Worm (Caenorhabditis elegans) whole organism, L3 larva: ENCODE data around the gene fbxa-47.

Experiments
- R02D3.7 ChIP-seq: fragments of 150-350 bp; optimal IDR thresholded peaks from 2 replicates; lab custom pipeline; 2014; ENCODE audit warnings: missing biosample characterization, missing genetic modification characterization
- ama-1 ChIP-seq: fragments of 150-350 bp; optimal IDR thresholded peaks from 2 replicates; lab custom pipeline; 2018
- ceh-16 ChIP-seq: sonication (generic microtip); optimal IDR thresholded peaks from 2 replicates; lab custom pipeline; 2017; ENCODE audit warnings: missing biosample characterization, missing genetic modification characterization
- ceh-9 ChIP-seq: sonication (generic microtip); optimal IDR thresholded peaks from 2 replicates; lab custom pipeline; 2018; ENCODE audit warnings: missing biosample characterization, missing genetic modification characterization
- daf-12 ChIP-seq: fragments of 150-350 bp; optimal IDR thresholded peaks from 2 replicates; lab custom pipeline; 2014; ENCODE audit warnings: missing biosample characterization, missing genetic modification reagents, missing genetic modification characterization
- egl-27 ChIP-seq: sonication (generic microtip); optimal IDR thresholded peaks from 4 replicates; lab custom pipeline; 2017; ENCODE audit warnings: missing biosample characterization, missing genetic modification reagents, missing genetic modification characterization
- egl-5 ChIP-seq: fragments of 150-350 bp; optimal IDR thresholded peaks from 2 replicates; lab custom pipeline; 2017; ENCODE audit warnings: missing biosample characterization, missing genetic modification reagents, missing genetic modification characterization, inconsistent platforms
- elt-1 ChIP-seq: fragments of 150-350 bp; optimal IDR thresholded peaks from 2 replicates; lab custom pipeline; 2014; ENCODE audit warnings: missing biosample characterization, missing genetic modification characterization
- elt-2 ChIP-seq: sonication (generic microtip); optimal IDR thresholded peaks from 2 replicates; lab custom pipeline; 2016; ENCODE audit warnings: missing genetic modification reagents, mild to moderate bottlenecking, missing genetic modification characterization, missing compliant biosample characterization
- eor-1 ChIP-seq, 2 experiments: fragments of 150-350 bp; optimal IDR thresholded peaks; 2 replicates each; lab custom pipeline; 2014 to 2018; ENCODE audit warnings: missing biosample characterization in 2 of 2, missing genetic modification characterization in 2 of 2
- fkh-10 ChIP-seq: sonication (generic microtip); optimal IDR thresholded peaks from 2 replicates; lab custom pipeline; 2017; ENCODE audit warnings: missing biosample characterization, missing genetic modification reagents, missing genetic modification characterization
- fkh-2 ChIP-seq: fragments of 150-350 bp; optimal IDR thresholded peaks from 2 replicates; lab custom pipeline; 2014; ENCODE audit warnings: missing biosample characterization, missing genetic modification reagents, missing genetic modification characterization
- fos-1 ChIP-seq: fragments of 150-350 bp; optimal IDR thresholded peaks from 2 replicates; lab custom pipeline; 2014; ENCODE audit warnings: missing biosample characterization, missing genetic modification characterization
- jun-1 ChIP-seq: fragments of 150-350 bp; optimal IDR thresholded peaks from 2 replicates; lab custom pipeline; 2014; ENCODE audit warnings: missing biosample characterization, missing genetic modification reagents, missing genetic modification characterization
- lsy-12 ChIP-seq: sonication (generic microtip); optimal IDR thresholded peaks from 2 replicates; lab custom pipeline; 2016; ENCODE audit warnings: mild to moderate bottlenecking, missing genetic modification characterization, missing compliant biosample characterization
- mdl-1 ChIP-seq: fragments of 150-350 bp; optimal IDR thresholded peaks from 2 replicates; lab custom pipeline; 2014; ENCODE audit warnings: missing biosample characterization, missing genetic modification characterization
- mml-1 ChIP-seq: fragments of 150-350 bp; sonication (generic microtip); optimal IDR thresholded peaks from 3 replicates; lab custom pipeline; 2014; ENCODE audit warnings: missing biosample characterization, missing genetic modification characterization
- nfya-1 ChIP-seq: sonication (generic microtip); optimal IDR thresholded peaks from 2 replicates; lab custom pipeline; 2017; ENCODE audit warnings: missing genetic modification characterization, mild to moderate bottlenecking, missing compliant biosample characterization, antibody characterized with exemption, moderate library complexity; ENCODE audit not compliant: insufficient read depth
- nhr-12 ChIP-seq: fragments of 150-350 bp; optimal IDR thresholded peaks from 2 replicates; lab custom pipeline; 2014; ENCODE audit warnings: missing biosample characterization, missing genetic modification characterization
- nhr-23 ChIP-seq: fragments of 150-350 bp; optimal IDR thresholded peaks from 2 replicates; lab custom pipeline; 2014; ENCODE audit warnings: missing biosample characterization, missing genetic modification reagents, missing genetic modification characterization
- nhr-237 ChIP-seq: fragments of 150-350 bp; optimal IDR thresholded peaks from 2 replicates; lab custom pipeline; 2014; ENCODE audit warnings: missing biosample characterization, missing genetic modification characterization
- nhr-28 ChIP-seq: fragments of 150-350 bp; optimal IDR thresholded peaks from 2 replicates; lab custom pipeline; 2014; ENCODE audit warnings: missing biosample characterization, missing genetic modification characterization
- nhr-43 ChIP-seq: sonication (generic microtip); optimal IDR thresholded peaks from 2 replicates; lab custom pipeline; 2016; ENCODE audit warnings: mild to moderate bottlenecking, missing genetic modification characterization, missing compliant biosample characterization; ENCODE audit not compliant: poor library complexity, severe bottlenecking
- nhr-67 ChIP-seq: fragments of 150-350 bp; optimal IDR thresholded peaks from 2 replicates; lab custom pipeline; 2014; ENCODE audit warnings: missing biosample characterization, missing genetic modification characterization
- nhr-76 ChIP-seq: fragments of 150-350 bp; sonication (generic microtip); optimal IDR thresholded peaks from 5 replicates; lab custom pipeline; 2014; ENCODE audit warnings: missing biosample characterization, missing genetic modification characterization
- pha-4 ChIP-seq: fragments of 150-350 bp; optimal IDR thresholded peaks from 2 replicates; lab custom pipeline; 2014; ENCODE audit warnings: missing biosample characterization, missing genetic modification reagents, missing genetic modification characterization
- pqm-1 ChIP-seq: fragments of 150-350 bp; optimal IDR thresholded peaks from 2 replicates; lab custom pipeline; 2017; ENCODE audit warnings: missing biosample characterization, missing genetic modification characterization, inconsistent platforms
- sea-2 ChIP-seq: fragments of 150-350 bp; sonication (generic microtip); optimal IDR thresholded peaks from 4 replicates; lab custom pipeline; 2014; ENCODE audit warnings: missing biosample characterization, missing genetic modification reagents, missing genetic modification characterization
- skn-1 ChIP-seq: fragments of 150-350 bp; optimal IDR thresholded peaks from 2 replicates; lab custom pipeline; 2014; ENCODE audit warnings: missing biosample characterization, missing genetic modification characterization
- snpc-4 ChIP-seq: fragments of 150-350 bp; optimal IDR thresholded peaks from 2 replicates; lab custom pipeline; 2014; ENCODE audit warnings: missing biosample characterization, missing genetic modification characterization
- tbx-2 ChIP-seq: sonication (generic microtip); optimal IDR thresholded peaks from 2 replicates; lab custom pipeline; 2016; ENCODE audit warnings: mild to moderate bottlenecking, missing genetic modification characterization, missing compliant biosample characterization
- unc-39 ChIP-seq: sonication (generic microtip); optimal IDR thresholded peaks from 4 replicates; lab custom pipeline; 2017; ENCODE audit warnings: missing biosample characterization, missing genetic modification characterization
- unc-62 ChIP-seq: fragments of 150-350 bp; sonication (generic microtip); optimal IDR thresholded peaks from 4 replicates; lab custom pipeline; 2014; ENCODE audit warnings: missing biosample characterization, missing genetic modification reagents, missing genetic modification characterization
- zag-1 ChIP-seq: fragments of 150-350 bp; optimal IDR thresholded peaks from 2 replicates; lab custom pipeline; 2014; ENCODE audit warnings: missing biosample characterization, missing genetic modification characterization
- ztf-11 ChIP-seq: fragments of 150-350 bp; optimal IDR thresholded peaks from 2 replicates; lab custom pipeline; 2014; ENCODE audit warnings: missing biosample characterization, missing genetic modification characterization
- ztf-4 ChIP-seq: fragments of 150-350 bp; optimal IDR thresholded peaks from 2 replicates; lab custom pipeline; 2014; ENCODE audit warnings: missing biosample characterization, missing genetic modification characterization

Gene fbxa-47

DNA sequence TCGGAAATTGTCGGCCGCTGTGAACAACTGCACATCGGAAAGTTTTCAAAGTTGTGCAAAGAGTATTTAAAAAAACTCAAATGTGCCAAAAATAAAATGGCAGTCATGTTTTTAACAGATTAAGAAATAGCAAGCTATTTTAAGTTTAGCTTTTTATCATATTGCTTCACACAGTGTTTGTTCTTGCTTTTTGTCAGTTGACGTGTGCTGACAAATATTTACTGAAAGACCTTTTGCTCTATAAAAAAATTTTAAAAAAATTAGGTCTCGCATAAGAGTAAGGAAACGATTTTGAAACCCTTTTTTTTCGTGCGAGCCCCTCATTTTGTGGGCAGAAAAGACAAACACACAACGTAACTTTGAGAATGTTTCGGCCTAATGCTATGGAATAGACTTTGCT, 23.3 kb upstream of the fbxa-47 start, which contains the start of gene fbxa-71:
Gene fbxa-71 (plus strand): TSS at position 301 of the 400 bp plus-strand sequence.
- TF ChIP-seq ama-1 (lab: Kevin White, UChicago) = no peak
- TF ChIP-seq ceh-16 (tag; lab: Kevin White, UChicago) = no peak
- TF ChIP-seq nfya-1 (tag; lab: Kevin White, UChicago) = no peak
- TF ChIP-seq nhr-76 = no peak
- no peak for TF ChIP-seq skn-1
- no peak for TF ChIP-seq lsy-12
- no peak for TF ChIP-seq ztf-4 (tag; lab: Kevin White, UChicago)
- no peak for TF ChIP-seq daf-12 (tag; lab: Kevin White, UChicago)
- no peak for TF ChIP-seq tbx-2 (tag; lab: Kevin White, UChicago)
- TF ChIP-seq sea-2 (GFP tag; lab: Kevin White, UChicago) = no peak
- TF ChIP-seq nhr-67 (tag; lab: Kevin White, UChicago) = no peak
- TF ChIP-seq unc-39 (tag; lab: Kevin White, UChicago) = no peak
- TF ChIP-seq zag-1 (tag; lab: Kevin White, UChicago) = no peak
- no peak for TF ChIP-seq eor-1 (tag; optimal IDR thresholded peaks at IDR 0.05; lab: Kevin White, UChicago)
- TF ChIP-seq fkh-2 (tag; lab: Kevin White, UChicago) = no peak
- TF ChIP-seq nhr-237 = no peak
- TF ChIP-seq unc-62 (GFP tag; lab: Kevin White, UChicago) = no peak
- TF ChIP-seq fkh-10 (GFP tag; lab: Kevin White, UChicago) = no peak
- no peak for TF ChIP-seq pqm-1 (tag; lab: Kevin White, UChicago)
- TF ChIP-seq snpc-4 = no peak
- TF ChIP-seq, all 47 proteins: peak for 0

DNA sequence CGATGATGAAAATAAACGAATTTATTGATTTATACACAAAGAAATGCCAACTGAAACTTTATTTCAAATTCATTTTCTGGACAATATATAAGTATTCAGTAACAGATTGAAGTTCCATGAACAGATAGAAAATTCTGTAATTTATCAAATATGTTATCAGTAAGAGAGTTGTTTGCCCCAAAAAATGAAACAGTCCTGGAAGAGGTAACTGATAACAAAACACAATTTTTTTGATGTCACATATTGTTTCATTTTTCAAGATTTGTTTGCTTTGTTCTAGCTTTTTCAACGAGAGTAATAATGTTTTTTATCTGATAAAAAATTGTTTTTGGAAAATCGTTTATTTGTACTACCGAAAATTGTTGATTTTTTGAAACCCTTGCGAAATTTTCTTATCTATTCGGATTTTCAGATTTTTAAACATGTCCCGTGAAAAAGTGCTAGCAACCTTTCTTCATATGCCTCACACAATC, 20.8 kb upstream of the fbxa-47 start, which contains the start of gene fbxa-73:
Gene fbxa-73 (plus strand): TSS at position 423 of the 473 bp plus-strand sequence.
- TF ChIP-seq R02D3.7 (tag; lab: Kevin White, UChicago) (no peak), pqm-1 (tag; lab: Kevin White, UChicago) (peak; percentile 35), zag-1 (tag; lab: Kevin White, UChicago) (no peak), skn-1 (no peak), fkh-10 (GFP tag; lab: Kevin White, UChicago) (no peak), elt-2 (peak; percentile 69), unc-39 (tag; lab: Kevin White, UChicago) (no peak), ceh-16 (tag; lab: Kevin White, UChicago) (no peak), ztf-11 (tag; lab: Kevin White, UChicago) (no peak)

- TF ChIP-seq elt-1 = no peak
- no peak for TF ChIP-seq pha-4 (tag; lab: Kevin White, UChicago)
- TF ChIP-seq nhr-28 (tag; lab: Kevin White, UChicago) = no peak
- TF ChIP-seq skn-1 = no peak
- no peak for TF ChIP-seq nhr-23
- no peak for TF ChIP-seq unc-62 (GFP tag; lab: Kevin White, UChicago)
- no peak for TF ChIP-seq nhr-67 (tag; lab: Kevin White, UChicago)
- TF ChIP-seq fos-1 = no peak
- TF ChIP-seq egl-5 = no peak
- TF ChIP-seq egl-27 (tag; lab: Kevin White, UChicago) = no peak
- no peak for TF ChIP-seq ztf-11 (tag; lab: Kevin White, UChicago)
- TF ChIP-seq mdl-1 = no peak
- TF ChIP-seq fkh-2 (tag; lab: Kevin White, UChicago) = no peak
- no peak for TF ChIP-seq nhr-237
Observed at ce11 chrIII:2251348-2251747, 19.1 kb upstream of the fbxa-47 start, which contains the start of gene fbxa-7. Gene fbxa-7 (minus strand): TSS chrIII:2251448.

ce11 chrIII:2245727-2246126, 13.5 kb upstream of the fbxa-47 start, which contains the start of gene srd-67:
Gene srd-67 (minus strand): TSS chrIII:2245827.
- no peak for TF ChIP-seq mml-1
- TF ChIP-seq nhr-12 (tag; lab: Kevin White, UChicago) = no peak
- no peak for TF ChIP-seq unc-39 (tag; lab: Kevin White, UChicago)
- no peak for TF ChIP-seq fkh-2 (tag; lab: Kevin White, UChicago)
- TF ChIP-seq ceh-16 (tag; lab: Kevin White, UChicago) = no peak
- no peak for TF ChIP-seq ztf-11 (tag; lab: Kevin White, UChicago)
- no peak for TF ChIP-seq ceh-9
- TF ChIP-seq ama-1 (lab: Kevin White, UChicago) = no peak
- TF ChIP-seq nhr-43 (tag; lab: Kevin White, UChicago) = no peak
- TF ChIP-seq skn-1 = no peak
- no peak for TF ChIP-seq pha-4 (tag; lab: Kevin White, UChicago)
- TF ChIP-seq nhr-23 = no peak
- no peak for TF ChIP-seq jun-1 (tag; lab: Kevin White, UChicago)
- no peak for TF ChIP-seq egl-27 (tag; lab: Kevin White, UChicago)
- no peak for TF ChIP-seq lsy-12
- no peak for TF ChIP-seq eor-1 (tag; optimal IDR thresholded peaks at IDR 0.05; lab: Kevin White, UChicago)
- no peak for TF ChIP-seq nhr-67 (tag; lab: Kevin White, UChicago)
- no peak for TF ChIP-seq snpc-4
